Fruit fly (Drosophila melanogaster): ENCODE results near the gene Uck.

Gene Uck

DNA sequence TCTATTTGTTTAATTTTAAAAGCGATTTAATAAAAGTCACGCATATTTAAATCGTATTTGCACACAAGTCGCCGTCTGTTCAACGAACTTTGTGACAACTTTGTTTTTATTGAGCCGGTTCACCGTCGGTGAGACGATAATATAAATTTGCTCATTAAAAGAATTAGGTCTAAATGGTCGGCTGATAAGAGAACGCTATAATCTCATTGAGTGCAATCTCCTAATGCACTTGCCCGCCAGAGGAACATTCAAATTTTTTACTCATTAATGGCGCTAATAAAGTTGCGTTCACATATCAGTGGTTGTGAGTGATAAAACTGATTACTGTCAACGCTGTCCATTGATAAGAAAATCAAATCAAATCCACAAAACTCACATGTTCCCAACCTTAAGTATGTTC lies 11.2 kb upstream of the Uck start:
- TF ChIP-seq ttk (optimal IDR thresholded peaks at IDR 0.05) = no peak
- TF ChIP-seq insv (optimal IDR thresholded peaks at IDR 0.05) = no peak
- no peak for TF ChIP-seq Myc (optimal IDR thresholded peaks at IDR 0.05)
- TF ChIP-seq h (optimal IDR thresholded peaks at IDR 0.05) = no peak
- no peak for TF ChIP-seq psq (optimal IDR thresholded peaks at IDR 0.05)
- no peak for TF ChIP-seq Sin3A (optimal IDR thresholded peaks at IDR 0.05)

DNA sequence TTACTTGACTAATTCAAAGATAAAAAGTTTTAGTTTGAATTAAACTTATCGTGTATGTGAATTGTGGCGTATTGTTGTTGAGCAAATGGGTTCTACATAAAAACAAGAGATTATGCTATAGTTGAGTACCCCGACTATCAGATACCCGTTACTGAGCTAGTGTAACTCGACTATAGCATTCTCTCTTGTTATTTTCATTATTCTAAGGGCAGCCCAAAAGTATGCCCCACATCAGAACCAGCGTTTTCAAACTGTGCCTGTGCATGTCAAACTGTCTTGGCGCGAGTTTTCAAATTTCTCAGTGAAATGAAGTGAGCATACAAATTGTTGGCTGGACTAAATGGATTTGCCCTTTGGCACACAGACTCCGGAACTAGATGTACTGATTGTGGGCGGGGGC lies 10.7 kb upstream of the Uck start, which contains the start of gene shps:
shps (plus strand) TSS at position 282 of the 400 bp plus-strand sequence.
- TF ChIP-seq insv (optimal IDR thresholded peaks at IDR 0.05) = no peak

dm6 chr3R:24282567-24283324 lies 7.2 kb upstream of the Uck start:
- TF ChIP-seq ttk (optimal IDR thresholded peaks at IDR 0.05) (no peak), Myc (optimal IDR thresholded peaks at IDR 0.05) (no peak), h (optimal IDR thresholded peaks at IDR 0.05) (no peak), insv (optimal IDR thresholded peaks at IDR 0.05) (no peak), psq (optimal IDR thresholded peaks at IDR 0.05) (no peak), Sin3A (optimal IDR thresholded peaks at IDR 0.05) (no peak)

DNA sequence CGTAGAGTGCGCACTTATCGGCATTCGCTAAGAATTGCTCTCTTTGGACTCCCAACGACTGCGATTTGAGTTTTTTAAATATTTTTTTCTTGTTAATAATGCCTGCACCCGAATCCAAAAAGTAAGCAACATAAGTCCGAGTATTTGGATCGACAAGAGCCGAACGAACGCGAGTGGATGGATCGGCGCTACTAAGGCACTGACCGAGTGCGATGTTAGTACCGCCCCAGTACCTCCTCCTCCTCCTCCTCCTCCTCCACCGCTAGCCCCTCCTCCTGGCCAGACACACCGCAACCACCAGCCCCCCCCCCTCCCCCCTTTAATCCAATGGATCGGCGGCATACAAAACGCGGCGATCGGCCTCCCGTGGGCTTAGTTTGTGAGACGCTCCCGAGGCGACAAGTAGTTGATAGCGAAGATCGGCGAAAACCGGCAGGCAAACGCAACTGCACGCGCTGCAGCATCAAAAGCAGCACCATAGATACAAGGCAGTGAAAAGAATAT lies 6.3 kb upstream of the Uck start, which contains the start of gene CG6356:
CG6356 (plus strand) TSS at position 374 of the 504 bp plus-strand sequence.
- TF ChIP-seq ttk (optimal IDR thresholded peaks at IDR 0.05) (no peak), insv (optimal IDR thresholded peaks at IDR 0.05) (no peak), Myc (optimal IDR thresholded peaks at IDR 0.05) (no peak), psq (optimal IDR thresholded peaks at IDR 0.05) (no peak), h (optimal IDR thresholded peaks at IDR 0.05) (no peak), Sin3A (optimal IDR thresholded peaks at IDR 0.05) (no peak)

- TF ChIP-seq psq (optimal IDR thresholded peaks at IDR 0.05) (no peak), ttk (optimal IDR thresholded peaks at IDR 0.05) (no peak), h (optimal IDR thresholded peaks at IDR 0.05) (no peak), insv (optimal IDR thresholded peaks at IDR 0.05) (no peak), Myc (optimal IDR thresholded peaks at IDR 0.05) (no peak), Sin3A (optimal IDR thresholded peaks at IDR 0.05) (no peak)
Measured at dm6 chr3R:24284164-24284563, 5.8 kb upstream of the Uck start.

- no peak for TF ChIP-seq insv (optimal IDR thresholded peaks at IDR 0.05)
- no peak for TF ChIP-seq h (optimal IDR thresholded peaks at IDR 0.05)
- TF ChIP-seq Myc (optimal IDR thresholded peaks at IDR 0.05) = no peak
- TF ChIP-seq Sin3A (optimal IDR thresholded peaks at IDR 0.05) = no peak
- no peak for TF ChIP-seq ttk (optimal IDR thresholded peaks at IDR 0.05)
- TF ChIP-seq psq (optimal IDR thresholded peaks at IDR 0.05) = no peak
Measured at dm6 chr3R:24285423-24285822, 4.5 kb upstream of the Uck start.

dm6 chr3R:24287157-24287556 lies 2.8 kb upstream of the Uck start:
- TF ChIP-seq ttk (optimal IDR thresholded peaks at IDR 0.05) (no peak), Sin3A (optimal IDR thresholded peaks at IDR 0.05) (no peak), h (optimal IDR thresholded peaks at IDR 0.05) (no peak), psq (optimal IDR thresholded peaks at IDR 0.05) (no peak), insv (optimal IDR thresholded peaks at IDR 0.05) (no peak), Myc (optimal IDR thresholded peaks at IDR 0.05) (no peak)

- TF ChIP-seq Myc (optimal IDR thresholded peaks at IDR 0.05) (no peak), Sin3A (optimal IDR thresholded peaks at IDR 0.05) (no peak), ttk (optimal IDR thresholded peaks at IDR 0.05) (no peak), h (optimal IDR thresholded peaks at IDR 0.05) (no peak), insv (optimal IDR thresholded peaks at IDR 0.05) (no peak), psq (optimal IDR thresholded peaks at IDR 0.05) (no peak)
Measured at dm6 chr3R:24293171-24293570, 3.2 kb downstream of the Uck start.

dm6 chr3R:24294299-24294698 lies 4.3 kb downstream of the Uck start, which contains the start of gene CG5715:
Gene CG5715, minus strand, starts transcription at chr3R:24294399.
- TF ChIP-seq Sin3A (optimal IDR thresholded peaks at IDR 0.05) (no peak), insv (optimal IDR thresholded peaks at IDR 0.05) (no peak), psq (optimal IDR thresholded peaks at IDR 0.05) (no peak), h (optimal IDR thresholded peaks at IDR 0.05) (no peak), ttk (optimal IDR thresholded peaks at IDR 0.05) (no peak), Myc (optimal IDR thresholded peaks at IDR 0.05) (no peak)

dm6 chr3R:24294784-24295555 lies 5.0 kb downstream of the Uck start, which contains the start of gene crb:
Gene crb, plus strand, starts transcription at chr3R:24295078.
- TF ChIP-seq psq (optimal IDR thresholded peaks at IDR 0.05) = no peak
- no peak for TF ChIP-seq h (optimal IDR thresholded peaks at IDR 0.05)
- TF ChIP-seq Sin3A (optimal IDR thresholded peaks at IDR 0.05) = no peak
- no peak for TF ChIP-seq Myc (optimal IDR thresholded peaks at IDR 0.05)
- TF ChIP-seq insv (optimal IDR thresholded peaks at IDR 0.05) = no peak
- no peak for TF ChIP-seq ttk (optimal IDR thresholded peaks at IDR 0.05)

DNA sequence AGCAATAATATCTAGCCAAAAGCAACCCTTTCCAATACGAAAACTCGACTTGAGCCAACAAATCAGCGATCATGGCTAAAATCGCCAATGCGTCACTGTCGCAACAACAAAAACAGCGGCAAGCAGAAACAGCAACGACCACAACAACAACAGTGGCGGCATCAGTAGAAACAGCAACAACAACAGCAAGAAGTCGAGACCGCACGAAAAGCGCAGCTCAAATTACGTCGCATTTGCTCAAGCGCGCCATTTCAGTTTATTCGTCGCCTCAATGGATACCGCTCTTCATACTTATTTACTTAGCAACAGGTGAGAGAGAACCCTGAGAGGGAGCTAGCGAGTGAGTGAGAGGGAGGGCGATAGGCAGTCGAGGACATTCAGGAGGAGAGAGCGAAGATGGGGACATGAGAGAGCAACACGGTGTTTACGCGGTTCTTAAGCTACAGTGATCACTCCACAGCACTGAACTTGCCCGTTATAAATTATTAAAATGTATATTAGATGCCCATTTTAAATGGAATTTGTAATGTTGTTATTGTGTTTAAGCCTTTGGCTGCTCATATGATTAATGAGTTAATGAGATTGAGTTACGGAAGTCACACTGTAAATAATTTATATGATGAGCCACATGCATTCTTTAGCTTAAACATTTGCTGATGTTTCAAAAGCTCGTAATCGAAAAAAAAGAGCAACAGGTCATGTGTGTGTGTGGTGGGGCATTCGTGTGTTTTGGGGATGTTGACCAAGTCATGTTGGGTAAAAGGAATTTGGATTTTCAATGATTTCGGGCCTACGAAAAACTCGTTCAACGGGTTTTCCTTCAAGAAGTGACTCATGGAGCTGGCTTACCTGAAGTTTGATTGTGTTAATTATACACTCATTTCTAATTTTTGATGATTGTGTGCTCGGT lies 5.8 kb downstream of the Uck start:
- TF ChIP-seq Sin3A (optimal IDR thresholded peaks at IDR 0.05) (no peak), ttk (optimal IDR thresholded peaks at IDR 0.05) (no peak), h (optimal IDR thresholded peaks at IDR 0.05) (no peak), psq (optimal IDR thresholded peaks at IDR 0.05) (no peak), Myc (optimal IDR thresholded peaks at IDR 0.05) (no peak), insv (optimal IDR thresholded peaks at IDR 0.05) (no peak)

All from Kc167 (cell line).